Worm (Caenorhabditis elegans): ENCODE data around the gene Y49E10.27.

DNA sequence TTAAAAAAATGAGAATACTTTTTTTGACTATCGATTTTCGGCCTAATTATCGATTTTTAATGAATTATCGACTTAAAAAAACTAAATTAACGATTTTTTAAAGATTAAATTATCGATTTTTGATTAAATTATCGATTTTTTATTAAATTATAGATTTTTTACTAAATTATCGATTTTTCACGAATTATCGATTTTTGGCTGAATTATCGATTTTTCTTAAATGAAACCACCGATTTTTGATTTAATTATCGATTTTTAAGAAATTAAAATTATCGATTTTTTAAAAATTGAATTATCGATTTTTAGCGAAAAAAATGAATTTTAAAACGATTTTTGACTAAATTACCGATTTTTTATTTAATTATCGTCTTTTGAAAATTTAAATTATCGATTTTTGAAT lies 22.5 kb upstream of the Y49E10.27 start:
- TF ChIP-seq elt-3 (tag; optimal IDR thresholded peaks at IDR 0.05) (no peak), lin-13 (tag; optimal IDR thresholded peaks at IDR 0.05) (no peak), blmp-1 (tag; optimal IDR thresholded peaks at IDR 0.05) (no peak), elt-1 (tag; optimal IDR thresholded peaks at IDR 0.05; ENCODE audit: borderline replicate concordance, insufficient read depth) (no peak), nhr-237 (tag; optimal IDR thresholded peaks at IDR 0.05) (no peak)
